Worm (Caenorhabditis elegans): ENCODE data around the gene mls-2.

DNA sequence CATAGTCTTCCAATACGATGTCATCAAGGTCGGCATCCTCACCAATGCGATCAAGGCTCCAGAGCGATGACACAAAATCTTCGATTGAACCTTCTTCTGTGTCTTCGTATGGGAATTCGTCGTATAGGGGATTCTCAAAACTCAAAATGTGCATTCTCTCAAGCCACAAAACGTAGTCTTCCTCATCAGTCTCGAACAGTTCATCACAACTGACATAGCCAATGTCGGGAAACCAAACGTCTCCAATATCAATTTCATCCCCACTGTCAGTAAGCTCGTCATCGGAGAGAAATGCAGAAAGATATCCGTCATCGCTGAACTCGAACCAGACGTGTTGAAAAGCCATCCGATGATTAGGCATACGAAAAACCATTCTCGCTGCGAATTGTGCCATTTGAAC lies 6.7 kb downstream of the mls-2 start, which contains the start of gene C39E6.2:
- no peak for TF ChIP-seq unc-62 (GFP tag; optimal IDR thresholded peaks at IDR 0.05)
- no peak for TF ChIP-seq pha-4 (tag; optimal IDR thresholded peaks at IDR 0.05)
- TF ChIP-seq egl-44 (GFP tag; IDR thresholded peaks at IDR 0.05) = no peak
- no peak for TF ChIP-seq ama-1 (optimal IDR thresholded peaks at IDR 0.05)
- TF ChIP-seq ama-1 (GFP tag; optimal IDR thresholded peaks at IDR 0.05) = no peak
- TF ChIP-seq efl-1 (GFP tag; optimal IDR thresholded peaks at IDR 0.05) = no peak
- TF ChIP-seq egrh-3 (GFP tag; IDR thresholded peaks at IDR 0.05) = no peak
- TF ChIP-seq nhr-120 (GFP tag; IDR thresholded peaks at IDR 0.05) = no peak
- TF ChIP-seq ztf-18 (tag; optimal IDR thresholded peaks at IDR 0.05) = no peak
- TF ChIP-seq nfyb-1 (GFP tag; IDR thresholded peaks at IDR 0.05) = no peak

Data from whole organism, young adult.